Worm (Caenorhabditis elegans): ENCODE results near the gene mrpl-28.

ce11 chrII:178993-179392 is 23.2 kb upstream of the mrpl-28 start, which contains the start of gene T01D1.4:
- TF ChIP-seq flt-1 (GFP tag; IDR thresholded peaks at IDR 0.05) (no peak), klf-2 (GFP tag; conservative IDR thresholded peaks at IDR 0.05) (no peak), ztf-23 (GFP tag; IDR thresholded peaks at IDR 0.05) (no peak), ztf-29 (GFP tag; IDR thresholded peaks at IDR 0.05) (no peak), tab-1 (GFP tag; IDR thresholded peaks at IDR 0.05) (no peak), T22C8.4 (GFP tag; IDR thresholded peaks at IDR 0.05) (no peak)

All from whole organism, midembryonic.